Fruit fly (Drosophila melanogaster) whole organism, prepupa: ENCODE measurements around the gene CG14982.

Experiments used
- CG10631 ChIP-seq: fragments of 200-800 bp; sonication (Bioruptor generic); optimal IDR thresholded peaks from 2 replicates; lab custom pipeline; 2016; ENCODE audit warnings: missing biosample characterization, missing genetic modification characterization
- CG11902 ChIP-seq: fragments of 200-800 bp; sonication (Bioruptor generic); optimal IDR thresholded peaks from 3 replicates; lab custom pipeline; 2016; ENCODE audit warnings: missing biosample characterization, missing genetic modification characterization
- CG15336 ChIP-seq: fragments of 200-800 bp; sonication (Bioruptor generic); IDR thresholded peaks from 2 replicates; pipeline ENCODE4 v1.3.6; 2022; ENCODE audit warnings: missing biosample characterization, missing genetic modification characterization
- CG3032 ChIP-seq: fragments of 200-800 bp; optimal IDR thresholded peaks from 2 replicates; lab custom pipeline; 2019; ENCODE audit warnings: missing biosample characterization, mild to moderate bottlenecking, missing genetic modification characterization, moderate library complexity
- CG3919 ChIP-seq: fragments of 200-800 bp; sonication (Bioruptor generic); optimal IDR thresholded peaks from 3 replicates; lab custom pipeline; 2016; ENCODE audit warnings: missing biosample characterization, missing genetic modification characterization
- CG4318 ChIP-seq: fragments of 200-800 bp; sonication (Bioruptor generic); optimal IDR thresholded peaks from 3 replicates; lab custom pipeline; 2017; ENCODE audit warnings: missing biosample characterization, mild to moderate bottlenecking, missing genetic modification characterization
- CG6276 ChIP-seq: fragments of 200-800 bp; sonication (Bioruptor generic); optimal IDR thresholded peaks from 2 replicates; lab custom pipeline; 2017; ENCODE audit warnings: missing biosample characterization, mild to moderate bottlenecking, missing genetic modification characterization
- CG6792 ChIP-seq: fragments of 200-800 bp; sonication (Bioruptor generic); optimal IDR thresholded peaks from 3 replicates; lab custom pipeline; 2016; ENCODE audit warnings: missing biosample characterization, missing genetic modification characterization
- CG6854 ChIP-seq: fragments of 200-800 bp; sonication (Bioruptor generic); optimal IDR thresholded peaks from 2 replicates; lab custom pipeline; 2017; ENCODE audit warnings: missing biosample characterization, mild to moderate bottlenecking, missing genetic modification characterization
- CG8119 ChIP-seq: fragments of 200-800 bp; sonication (Bioruptor generic); IDR thresholded peaks from 3 replicates; pipeline ENCODE4 v1.3.6; 2022; ENCODE audit warnings: missing biosample characterization, missing genetic modification characterization
- CG9139 ChIP-seq: fragments of 200-800 bp; sonication (Bioruptor generic); optimal IDR thresholded peaks from 3 replicates; lab custom pipeline; 2017; ENCODE audit warnings: missing biosample characterization, mild to moderate bottlenecking, missing genetic modification characterization
- Eip75B ChIP-seq: fragments of 200-800 bp; sonication (Bioruptor generic); optimal IDR thresholded peaks from 3 replicates; lab custom pipeline; 2016; ENCODE audit warnings: missing biosample characterization, missing genetic modification characterization
- Eip78C ChIP-seq: fragments of 200-800 bp; sonication (Bioruptor generic); peaks from one replicate; lab custom pipeline; 2016; ENCODE audit warnings: missing biosample characterization, missing genetic modification characterization
- Eip93F ChIP-seq: fragments of 200-800 bp; sonication (Bioruptor generic); optimal IDR thresholded peaks from 2 replicates; lab custom pipeline; 2016; ENCODE audit warnings: missing biosample characterization, mild to moderate bottlenecking, missing genetic modification characterization
- Ets21C ChIP-seq: fragments of 200-800 bp; sonication (Bioruptor generic); optimal IDR thresholded peaks from 3 replicates; lab custom pipeline; 2016; ENCODE audit warnings: missing biosample characterization, missing genetic modification characterization
- Ets96B ChIP-seq: fragments of 200-800 bp; optimal IDR thresholded peaks from 2 replicates; lab custom pipeline; 2019; ENCODE audit warnings: missing biosample characterization, mild to moderate bottlenecking, missing genetic modification characterization, moderate library complexity
- Met ChIP-seq: fragments of 200-800 bp; sonication (Bioruptor generic); optimal IDR thresholded peaks from 3 replicates; lab custom pipeline; 2016; ENCODE audit warnings: missing biosample characterization, missing genetic modification characterization
- OdsH ChIP-seq: fragments of 200-800 bp; sonication (Bioruptor generic); optimal IDR thresholded peaks from 3 replicates; lab custom pipeline; 2016; ENCODE audit warnings: missing biosample characterization, missing genetic modification characterization
- Smox ChIP-seq: fragments of 200-800 bp; sonication (Bioruptor generic); optimal IDR thresholded peaks from 3 replicates; lab custom pipeline; 2016; ENCODE audit warnings: missing biosample characterization, missing genetic modification characterization
- acj6 ChIP-seq: fragments of 200-800 bp; sonication (Bioruptor generic); optimal IDR thresholded peaks from 3 replicates; lab custom pipeline; 2016; ENCODE audit warnings: missing biosample characterization, missing genetic modification characterization
- cyc ChIP-seq: fragments of 200-800 bp; sonication (Bioruptor generic); optimal IDR thresholded peaks from 3 replicates; lab custom pipeline; 2016; ENCODE audit warnings: missing biosample characterization, missing genetic modification characterization
- dac ChIP-seq: fragments of 200-800 bp; sonication (Bioruptor generic); optimal IDR thresholded peaks from 2 replicates; lab custom pipeline; 2017; ENCODE audit warnings: missing biosample characterization, mild to moderate bottlenecking, missing genetic modification characterization
- eg ChIP-seq: fragments of 200-800 bp; sonication (Bioruptor generic); IDR thresholded peaks from 3 replicates; pipeline ENCODE4 v1.3.6; 2022; ENCODE audit warnings: missing biosample characterization, missing genetic modification characterization
- esn ChIP-seq: fragments of 200-800 bp; sonication (Bioruptor generic); optimal IDR thresholded peaks from 2 replicates; lab custom pipeline; 2016; ENCODE audit warnings: missing biosample characterization, mild to moderate bottlenecking, missing genetic modification characterization, moderate library complexity
- fd85E ChIP-seq: fragments of 200-800 bp; sonication (Bioruptor generic); optimal IDR thresholded peaks from 3 replicates; lab custom pipeline; 2016; ENCODE audit warnings: missing biosample characterization, missing genetic modification characterization
- lz ChIP-seq: fragments of 200-800 bp; sonication (Bioruptor generic); optimal IDR thresholded peaks from 3 replicates; lab custom pipeline; 2016; ENCODE audit warnings: missing biosample characterization, missing genetic modification characterization
- net ChIP-seq: fragments of 200-800 bp; sonication (Bioruptor generic); optimal IDR thresholded peaks from 3 replicates; lab custom pipeline; 2016; ENCODE audit warnings: missing biosample characterization, missing genetic modification characterization
- pdm3 ChIP-seq: fragments of 200-800 bp; sonication (Bioruptor generic); optimal IDR thresholded peaks from 3 replicates; lab custom pipeline; 2016; ENCODE audit warnings: missing biosample characterization, missing genetic modification characterization
- svp ChIP-seq: fragments of 200-800 bp; sonication (Bioruptor generic); peaks from one replicate; lab custom pipeline; 2016; ENCODE audit warnings: missing biosample characterization, missing genetic modification characterization
- topi ChIP-seq: fragments of 200-800 bp; sonication (Bioruptor generic); optimal IDR thresholded peaks from 3 replicates; lab custom pipeline; 2016; ENCODE audit warnings: missing biosample characterization, missing genetic modification characterization
- vri ChIP-seq: fragments of 200-800 bp; sonication (Bioruptor generic); optimal IDR thresholded peaks from 3 replicates; lab custom pipeline; 2016; ENCODE audit warnings: missing biosample characterization, mild to moderate bottlenecking, missing genetic modification characterization

The CG14982 gene

DNA sequence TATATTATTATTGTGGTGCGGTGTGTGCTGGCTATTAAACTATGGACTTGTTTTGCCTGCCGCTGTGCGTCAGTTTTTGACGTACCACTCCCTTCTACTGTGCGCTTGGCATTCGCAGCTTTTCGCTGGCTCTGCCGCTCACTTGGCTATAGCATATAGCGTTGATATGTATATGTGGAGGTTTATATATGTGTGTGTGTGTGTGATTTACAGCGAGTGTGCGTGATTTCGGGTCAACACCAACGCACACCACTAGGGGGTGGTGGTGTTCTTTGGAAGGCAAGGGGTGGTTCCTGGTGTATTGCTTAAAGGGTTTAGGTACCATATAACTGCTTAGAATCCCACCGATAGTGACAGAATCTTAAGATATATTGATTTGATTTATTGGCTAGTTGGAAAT, 22.2 kb downstream of the CG14982 start, which contains the start of gene CG12605:
TSS of gene CG12605 (minus strand) at position 101 of the 400 bp plus-strand sequence.
- TF ChIP-seq CG15336 (GFP tag; lab: Robert Waterston, UW) = no peak

DNA sequence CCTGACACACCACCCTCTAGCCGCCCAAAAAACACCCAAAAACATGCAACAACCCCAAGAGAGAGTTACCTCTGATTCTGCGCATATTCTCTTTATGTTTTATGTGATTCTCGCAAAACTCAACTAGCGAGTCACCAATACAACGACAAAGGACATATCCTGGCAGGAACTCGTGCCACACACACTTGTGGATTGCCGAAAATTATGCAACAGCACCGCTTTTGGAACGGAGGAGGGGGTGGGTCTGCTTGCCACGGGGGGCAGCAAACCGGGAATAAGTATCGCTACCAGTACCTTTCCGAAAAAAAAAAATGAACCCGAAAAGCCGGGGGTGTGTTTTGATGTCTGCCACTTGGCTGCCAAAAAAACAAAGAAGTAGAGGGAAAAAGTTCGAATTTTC, 22.6 kb downstream of the CG14982 start:
- TF ChIP-seq vri (GFP tag; lab: Kevin White, UChicago) = peak; percentile 15
- TF ChIP-seq CG6854 (GFP tag; lab: Kevin White, UChicago) = no peak
- TF ChIP-seq Eip75B (GFP tag; lab: Kevin White, UChicago) = no peak
- TF ChIP-seq lz (GFP tag; lab: Kevin White, UChicago) = no peak
- TF ChIP-seq Smox (GFP tag; lab: Kevin White, UChicago) = no peak

DNA sequence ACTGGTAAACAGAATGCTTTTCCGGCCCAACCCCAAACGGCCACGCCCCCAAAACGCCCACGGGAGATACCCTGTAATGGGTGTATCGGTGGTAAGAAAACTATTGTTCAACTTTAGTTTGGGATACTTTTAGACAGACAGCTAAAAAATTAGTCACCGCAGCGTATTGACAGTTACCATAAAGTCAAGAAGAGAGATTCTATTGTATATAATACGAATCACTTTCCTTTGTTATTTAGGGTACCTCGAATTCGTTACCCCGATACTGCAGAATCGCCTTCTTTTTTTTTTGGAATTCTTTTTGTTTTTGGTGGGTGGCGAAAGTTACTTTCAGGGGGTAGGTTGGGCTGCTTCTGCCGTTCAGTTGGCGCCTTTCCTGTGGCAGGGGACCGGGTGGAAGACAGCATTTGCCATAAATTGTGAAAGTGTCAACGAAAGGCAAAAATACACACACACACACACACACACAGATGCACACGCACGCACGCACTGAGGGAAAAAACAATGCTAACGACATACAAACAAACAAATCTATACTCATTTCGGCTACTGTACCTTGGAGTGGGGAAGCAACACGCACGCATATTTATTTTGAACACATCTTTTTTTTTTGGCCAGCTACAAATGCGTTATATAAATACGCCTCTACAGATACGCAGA, 28.0 kb downstream of the CG14982 start:
- TF ChIP-seq CG3032 (tag; lab: Kevin White, UChicago) = no peak
- TF ChIP-seq Eip78C (GFP tag; lab: Kevin White, UChicago) = peak; percentile 23
- peak; percentile 54 for TF ChIP-seq svp (GFP tag; lab: Kevin White, UChicago)
- TF ChIP-seq CG11902 = no peak

DNA sequence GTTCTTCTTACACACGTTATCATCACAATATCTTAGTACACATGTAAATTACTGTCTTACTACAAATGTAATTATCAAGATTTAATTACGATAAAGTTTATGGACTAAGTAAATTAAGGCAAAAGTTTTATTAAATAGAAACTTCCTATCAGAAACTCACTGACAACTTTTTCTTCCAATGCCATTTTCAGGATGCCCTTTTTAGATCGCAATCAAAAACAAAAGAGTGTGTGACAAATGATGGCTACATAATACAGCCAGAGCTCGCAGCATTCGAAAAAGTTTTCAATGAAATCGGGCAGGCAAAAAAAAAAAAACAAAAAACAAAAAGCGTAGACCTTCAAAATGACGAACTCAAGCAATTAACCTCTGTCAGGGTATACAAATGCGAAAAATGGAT, 30.1 kb downstream of the CG14982 start, which contains the start of gene CG43915:
TSS of gene CG43915 (plus strand) at position 301 of the 400 bp plus-strand sequence.
- no peak for TF ChIP-seq esn
- no peak for TF ChIP-seq CG15336 (GFP tag; lab: Robert Waterston, UW)
- TF ChIP-seq Ets96B (tag; lab: Kevin White, UChicago) = no peak
- TF ChIP-seq eg = no peak
- no peak for TF ChIP-seq svp (GFP tag; lab: Kevin White, UChicago)
- TF ChIP-seq CG4318 (GFP tag; lab: Kevin White, UChicago) = no peak
- TF ChIP-seq CG6276 (GFP tag; lab: Kevin White, UChicago) = no peak
- TF ChIP-seq Eip78C (GFP tag; lab: Kevin White, UChicago) = no peak
- TF ChIP-seq Smox (GFP tag; lab: Kevin White, UChicago) = no peak
- TF ChIP-seq CG10631 = no peak

DNA sequence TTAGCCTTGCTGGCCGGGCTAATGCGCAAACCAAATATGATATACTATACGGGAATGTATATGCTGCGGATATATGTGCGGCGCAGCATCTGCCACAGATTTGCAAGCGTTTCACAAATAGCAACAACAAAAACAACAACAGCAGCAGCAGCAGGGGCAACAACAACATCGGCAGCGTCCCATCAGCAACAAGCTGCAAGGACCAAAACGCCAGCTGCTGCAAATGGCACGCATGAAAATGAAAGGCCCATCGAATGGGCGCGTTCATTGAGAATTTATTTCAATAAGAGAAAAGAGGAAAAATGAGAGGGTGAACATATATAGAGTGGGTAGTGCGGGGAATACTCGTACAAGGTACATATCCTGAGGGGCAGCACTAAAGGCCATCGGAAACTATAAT, 33.9 kb downstream of the CG14982 start:
- TF ChIP-seq CG6276 (GFP tag; lab: Kevin White, UChicago) (no peak), dac (no peak), OdsH (no peak), CG9139 (GFP tag; lab: Kevin White, UChicago) (no peak), CG4318 (GFP tag; lab: Kevin White, UChicago) (no peak), fd85E (GFP tag; lab: Kevin White, UChicago) (no peak), CG3919 (GFP tag; lab: Kevin White, UChicago) (no peak), CG15336 (GFP tag; lab: Robert Waterston, UW) (no peak), topi (GFP tag; lab: Kevin White, UChicago) (no peak), cyc (GFP tag; lab: Kevin White, UChicago) (no peak), CG6792 (no peak)

DNA sequence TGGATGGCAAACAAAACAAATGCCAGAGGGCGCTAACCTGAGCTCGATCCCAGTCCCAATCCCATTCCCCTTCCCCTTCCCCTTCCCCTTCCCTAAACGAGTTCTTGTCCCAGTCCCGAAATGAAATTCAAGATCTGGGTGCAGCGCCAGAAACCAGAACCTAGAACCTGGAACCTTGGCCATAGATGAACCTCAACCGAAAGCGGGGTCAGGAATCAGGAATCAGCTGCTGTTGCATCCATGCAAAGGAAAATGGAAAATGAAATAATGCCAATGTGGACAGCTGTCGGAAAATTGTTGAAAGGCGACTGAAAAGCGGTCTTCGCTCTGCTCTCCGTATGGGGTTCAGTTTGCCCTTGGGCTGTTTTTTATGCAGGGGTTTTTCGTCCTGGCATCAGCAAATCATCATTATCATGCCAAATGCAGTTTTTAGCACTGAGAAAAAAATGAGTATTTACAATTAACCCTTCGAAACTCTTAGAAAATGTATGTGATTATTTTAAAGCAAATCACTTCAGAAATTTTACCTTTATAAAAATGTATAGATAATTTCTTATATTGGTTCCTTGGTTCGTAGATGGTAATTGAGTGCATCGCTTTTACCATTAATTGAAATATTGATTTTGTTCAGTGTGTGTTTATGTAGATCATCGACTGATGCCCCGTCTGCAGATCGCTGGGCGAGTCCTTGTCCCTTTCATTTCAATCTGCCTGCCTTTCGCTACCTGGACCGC, 35.3 kb downstream of the CG14982 start:
- TF ChIP-seq CG8119 (GFP tag; lab: Robert Waterston, UW) (no peak), pdm3 (GFP tag; lab: Kevin White, UChicago) (no peak), Ets21C (GFP tag; lab: Kevin White, UChicago) (no peak), acj6 (GFP tag; lab: Kevin White, UChicago) (no peak), Met (GFP tag; lab: Kevin White, UChicago) (peak; percentile 16), Eip93F (GFP tag; lab: Kevin White, UChicago) (no peak), net (GFP tag; lab: Kevin White, UChicago) (no peak)
